Worm (Caenorhabditis elegans) whole organism, L2 larva: ENCODE data around the gene cyn-13.

Experiments used
- C34F6.9 ChIP-seq: fragments of 150-350 bp; optimal IDR thresholded peaks from 2 replicates; lab custom pipeline; 2014; ENCODE audit warnings: missing biosample characterization, missing genetic modification characterization
- F13H6.1 ChIP-seq: sonication (generic microtip); optimal IDR thresholded peaks from 2 replicates; lab custom pipeline; 2016; ENCODE audit warnings: missing genetic modification characterization, missing compliant biosample characterization
- R02D3.7 ChIP-seq: fragments of 150-350 bp; optimal IDR thresholded peaks from 2 replicates; lab custom pipeline; 2014; ENCODE audit warnings: missing biosample characterization, missing genetic modification characterization
- ZK546.5 ChIP-seq: sonication (generic microtip); optimal IDR thresholded peaks from 2 replicates; lab custom pipeline; 2017; ENCODE audit warnings: missing biosample characterization, missing genetic modification characterization
- ama-1 ChIP-seq: fragments of 150-350 bp; optimal IDR thresholded peaks from 2 replicates; lab custom pipeline; 2018; ENCODE audit warnings: inconsistent platforms
- blmp-1 ChIP-seq: sonication (generic microtip); optimal IDR thresholded peaks from 2 replicates; lab custom pipeline; 2017; ENCODE audit warnings: missing genetic modification characterization, mild to moderate bottlenecking, missing compliant biosample characterization, antibody characterized with exemption, moderate library complexity; ENCODE audit not compliant: insufficient read depth
- ceh-16 ChIP-seq: fragments of 150-350 bp; optimal IDR thresholded peaks from 2 replicates; lab custom pipeline; 2014; ENCODE audit warnings: missing biosample characterization, missing genetic modification characterization
- ceh-82 ChIP-seq: fragments of 150-350 bp; optimal IDR thresholded peaks from 2 replicates; lab custom pipeline; 2014; ENCODE audit warnings: missing biosample characterization, missing genetic modification characterization
- crh-2 ChIP-seq: sonication (generic microtip); optimal IDR thresholded peaks from 2 replicates; lab custom pipeline; 2017; ENCODE audit warnings: missing biosample characterization, missing genetic modification characterization
- dmd-4 ChIP-seq: sonication (generic microtip); optimal IDR thresholded peaks from 2 replicates; lab custom pipeline; 2017; ENCODE audit warnings: missing biosample characterization, missing genetic modification characterization
- egl-27 ChIP-seq: sonication (generic microtip); optimal IDR thresholded peaks from 3 replicates; lab custom pipeline; 2017; ENCODE audit warnings: missing biosample characterization, missing genetic modification reagents, missing genetic modification characterization
- elt-1 ChIP-seq: fragments of 150-350 bp; optimal IDR thresholded peaks from 2 replicates; lab custom pipeline; 2014; ENCODE audit warnings: missing biosample characterization, missing genetic modification characterization
- gmeb-1 ChIP-seq: fragments of 150-350 bp; optimal IDR thresholded peaks from 2 replicates; lab custom pipeline; 2014; ENCODE audit warnings: missing biosample characterization, missing genetic modification characterization
- lin-11 ChIP-seq: fragments of 150-350 bp; sonication (generic microtip); optimal IDR thresholded peaks from 2 replicates; lab custom pipeline; 2014; ENCODE audit warnings: missing biosample characterization, missing genetic modification characterization, inconsistent platforms, mixed read lengths
- lin-13 ChIP-seq: fragments of 150-350 bp; optimal IDR thresholded peaks from 2 replicates; lab custom pipeline; 2014; ENCODE audit warnings: missing biosample characterization, missing genetic modification reagents, missing genetic modification characterization
- lin-39 ChIP-seq: fragments of 150-350 bp; optimal IDR thresholded peaks from 2 replicates; lab custom pipeline; 2014; ENCODE audit warnings: missing biosample characterization, missing genetic modification reagents, missing genetic modification characterization
- lsy-2 ChIP-seq, 2 experiments: fragments of 150-350 bp in 1 of 2; sonication (generic microtip) in 1 of 2; optimal IDR thresholded peaks; 2 replicates each; lab custom pipeline; 2014 to 2017; ENCODE audit warnings: missing biosample characterization in 2 of 2, missing genetic modification characterization in 2 of 2
- mab-5 ChIP-seq: fragments of 150-350 bp; optimal IDR thresholded peaks from 2 replicates; lab custom pipeline; 2014; ENCODE audit warnings: missing biosample characterization, missing genetic modification characterization
- mbf-1 ChIP-seq: sonication (generic microtip); optimal IDR thresholded peaks from 2 replicates; lab custom pipeline; 2017; ENCODE audit warnings: missing biosample characterization, missing genetic modification characterization
- mdl-1 ChIP-seq, 2 experiments: fragments of 150-350 bp in 1 of 2; sonication (generic microtip) in 1 of 2; optimal IDR thresholded peaks; 2 replicates each; lab custom pipeline; 2017; ENCODE audit warnings: missing biosample characterization in 2 of 2, missing genetic modification characterization in 2 of 2
- nhr-129 ChIP-seq: fragments of 150-350 bp; optimal IDR thresholded peaks from 2 replicates; lab custom pipeline; 2014; ENCODE audit warnings: missing biosample characterization, missing genetic modification characterization
- nhr-21 ChIP-seq: fragments of 150-350 bp; optimal IDR thresholded peaks from 2 replicates; lab custom pipeline; 2014; ENCODE audit warnings: missing biosample characterization, missing genetic modification characterization
- nhr-23 ChIP-seq: fragments of 150-350 bp; optimal IDR thresholded peaks from 2 replicates; lab custom pipeline; 2014; ENCODE audit warnings: missing biosample characterization, missing genetic modification reagents, missing genetic modification characterization
- nhr-237 ChIP-seq: fragments of 150-350 bp; optimal IDR thresholded peaks from 2 replicates; lab custom pipeline; 2014; ENCODE audit warnings: missing biosample characterization, missing genetic modification characterization
- nhr-25 ChIP-seq: fragments of 150-350 bp; sonication (generic microtip); optimal IDR thresholded peaks from 3 replicates; lab custom pipeline; 2014; ENCODE audit warnings: missing biosample characterization, missing genetic modification characterization
- nhr-6 ChIP-seq: fragments of 150-350 bp; optimal IDR thresholded peaks from 2 replicates; lab custom pipeline; 2014; ENCODE audit warnings: missing biosample characterization, missing genetic modification characterization
- nhr-77 ChIP-seq: fragments of 150-350 bp; optimal IDR thresholded peaks from 2 replicates; lab custom pipeline; 2014; ENCODE audit warnings: missing biosample characterization, missing genetic modification characterization
- peb-1 ChIP-seq: fragments of 150-350 bp; optimal IDR thresholded peaks from 2 replicates; lab custom pipeline; 2014; ENCODE audit warnings: missing biosample characterization, missing genetic modification characterization
- sem-4 ChIP-seq: fragments of 150-350 bp; optimal IDR thresholded peaks from 2 replicates; lab custom pipeline; 2014; ENCODE audit warnings: missing biosample characterization, missing genetic modification reagents, missing genetic modification characterization
- skn-1 ChIP-seq: sonication (generic microtip); optimal IDR thresholded peaks from 2 replicates; lab custom pipeline; 2017; ENCODE audit warnings: missing biosample characterization, missing genetic modification characterization
- sma-3 ChIP-seq: sonication (generic microtip); optimal IDR thresholded peaks from 2 replicates; lab custom pipeline; 2016; ENCODE audit warnings: missing genetic modification reagents, missing genetic modification characterization, missing compliant biosample characterization
- snpc-4 ChIP-seq: fragments of 150-350 bp; optimal IDR thresholded peaks from 2 replicates; lab custom pipeline; 2014; ENCODE audit warnings: missing biosample characterization, missing genetic modification characterization
- unc-39 ChIP-seq: fragments of 150-350 bp; optimal IDR thresholded peaks from 2 replicates; lab custom pipeline; 2014; ENCODE audit warnings: missing biosample characterization, missing genetic modification characterization
- unc-55 ChIP-seq: fragments of 150-350 bp; sonication (generic microtip); optimal IDR thresholded peaks from 3 replicates; lab custom pipeline; 2014; ENCODE audit warnings: missing biosample characterization, missing genetic modification reagents, missing genetic modification characterization
- unc-62 ChIP-seq: fragments of 150-350 bp; optimal IDR thresholded peaks from 2 replicates; lab custom pipeline; 2014; ENCODE audit warnings: missing biosample characterization, missing genetic modification reagents, missing genetic modification characterization
- zag-1 ChIP-seq: fragments of 150-350 bp; optimal IDR thresholded peaks from 2 replicates; lab custom pipeline; 2014; ENCODE audit warnings: missing biosample characterization, missing genetic modification characterization
- ztf-11 ChIP-seq: sonication (generic microtip); optimal IDR thresholded peaks from 2 replicates; lab custom pipeline; 2017; ENCODE audit warnings: missing biosample characterization, missing genetic modification characterization
- ztf-4 ChIP-seq: fragments of 150-350 bp; optimal IDR thresholded peaks from 2 replicates; lab custom pipeline; 2014; ENCODE audit warnings: missing biosample characterization, missing genetic modification characterization

Gene cyn-13

ce11 chrIV:17108805-17109204 is 7.7 kb downstream of the cyn-13 start:
- TF ChIP-seq peb-1 (tag; lab: Kevin White, UChicago), result no peak
- TF ChIP-seq elt-1 (tag; lab: Kevin White, UChicago), result no peak
- no peak for TF ChIP-seq ztf-11 (tag; lab: Kevin White, UChicago)
- no peak for TF ChIP-seq C34F6.9 (tag; lab: Kevin White, UChicago)
- no peak for TF ChIP-seq blmp-1 (tag; lab: Kevin White, UChicago)
- TF ChIP-seq lsy-2 (tag; optimal IDR thresholded peaks at IDR 0.05; lab: Kevin White, UChicago), result no peak
- TF ChIP-seq lin-11 (tag; lab: Kevin White, UChicago), result no peak

DNA sequence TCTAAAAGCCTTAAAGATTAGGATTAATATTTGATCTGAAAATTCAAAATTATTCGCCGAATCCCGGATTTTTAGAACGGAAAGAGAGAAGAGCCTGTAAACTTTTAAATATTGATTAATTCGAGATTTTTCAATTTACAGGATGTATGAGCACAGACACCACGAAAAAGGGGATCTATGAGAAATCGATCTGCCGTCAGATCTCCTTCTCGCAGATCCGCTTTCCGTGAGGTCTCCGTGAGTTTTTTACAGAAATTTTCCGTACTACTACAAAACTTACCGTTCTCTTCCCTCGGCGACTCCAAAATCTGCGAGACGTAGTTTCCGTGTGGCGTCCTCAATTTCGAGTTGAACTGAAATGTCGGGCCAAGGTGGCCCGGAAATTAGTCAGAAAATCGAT is 8.3 kb downstream of the cyn-13 start:
- TF ChIP-seq nhr-129 (tag; lab: Kevin White, UChicago), result no peak
- no peak for TF ChIP-seq peb-1 (tag; lab: Kevin White, UChicago)
- no peak for TF ChIP-seq ztf-4 (tag; lab: Kevin White, UChicago)
- TF ChIP-seq gmeb-1 (tag; lab: Kevin White, UChicago), result no peak
- TF ChIP-seq zag-1 (tag; lab: Kevin White, UChicago), result no peak
- TF ChIP-seq lin-39 (tag; lab: Kevin White, UChicago), result no peak
- TF ChIP-seq sem-4 (tag; lab: Kevin White, UChicago), result no peak
- TF ChIP-seq nhr-25, result no peak
- no peak for TF ChIP-seq unc-62 (GFP tag; lab: Kevin White, UChicago)
- no peak for TF ChIP-seq nhr-23 (tag; lab: Kevin White, UChicago)
- TF ChIP-seq skn-1 (tag; lab: Kevin White, UChicago), result no peak
- no peak for TF ChIP-seq dmd-4 (tag; lab: Kevin White, UChicago)
- no peak for TF ChIP-seq egl-27
- no peak for TF ChIP-seq mab-5 (tag; lab: Kevin White, UChicago)
- TF ChIP-seq nhr-6 (tag; lab: Kevin White, UChicago), result no peak
- no peak for TF ChIP-seq lsy-2 (tag; optimal IDR thresholded peaks at IDR 0.05; lab: Kevin White, UChicago)
- TF ChIP-seq ceh-16 (tag; lab: Kevin White, UChicago), result no peak
- no peak for TF ChIP-seq F13H6.1 (tag; lab: Kevin White, UChicago)
- TF ChIP-seq C34F6.9 (tag; lab: Kevin White, UChicago), result no peak

DNA sequence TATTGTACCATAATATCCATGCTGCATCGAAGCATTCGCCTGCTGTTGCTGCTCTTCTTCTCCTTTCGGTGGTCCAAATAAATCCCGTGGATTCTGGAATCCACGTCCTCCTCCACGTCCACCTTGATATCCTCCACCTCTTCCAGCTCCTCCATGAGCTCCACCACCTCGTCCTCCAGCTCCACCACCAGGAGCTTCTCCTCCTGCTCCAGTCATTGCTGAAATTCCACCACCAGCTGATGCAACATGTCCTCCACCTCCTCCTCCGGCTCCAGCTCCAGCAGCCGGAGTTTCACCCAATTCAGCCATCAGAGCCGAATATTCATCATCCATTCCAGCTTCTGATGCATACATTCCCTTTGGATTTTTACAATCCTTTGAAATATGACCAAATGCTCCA is 10.9 kb downstream of the cyn-13 start:
- TF ChIP-seq R02D3.7 (no peak), snpc-4 (tag; lab: Kevin White, UChicago) (no peak), nhr-6 (tag; lab: Kevin White, UChicago) (no peak), F13H6.1 (tag; lab: Kevin White, UChicago) (no peak), blmp-1 (tag; lab: Kevin White, UChicago) (no peak), nhr-237 (tag; lab: Kevin White, UChicago) (no peak), lin-39 (tag; lab: Kevin White, UChicago) (no peak), crh-2 (tag; lab: Kevin White, UChicago) (no peak), ceh-82 (no peak), mdl-1 (tag; optimal IDR thresholded peaks at IDR 0.05; lab: Kevin White, UChicago) (no peak), unc-55 (no peak), ztf-4 (tag; lab: Kevin White, UChicago) (no peak), lin-13 (GFP tag; lab: Kevin White, UChicago) (no peak), nhr-21 (tag; lab: Kevin White, UChicago) (no peak), peb-1 (tag; lab: Kevin White, UChicago) (no peak), skn-1 (tag; lab: Kevin White, UChicago) (no peak), nhr-77 (tag; lab: Kevin White, UChicago) (no peak), sma-3 (GFP tag; lab: Kevin White, UChicago) (no peak), ceh-16 (tag; lab: Kevin White, UChicago) (no peak), mbf-1 (tag; lab: Kevin White, UChicago) (no peak)

- no peak for TF ChIP-seq R02D3.7
- TF ChIP-seq sem-4 (tag; lab: Kevin White, UChicago), result no peak
- TF ChIP-seq C34F6.9 (tag; lab: Kevin White, UChicago), result no peak
- no peak for TF ChIP-seq lin-39 (tag; lab: Kevin White, UChicago)
- TF ChIP-seq ceh-16 (tag; lab: Kevin White, UChicago), result no peak
- TF ChIP-seq ama-1 (lab: Kevin White, UChicago), result no peak
- TF ChIP-seq unc-39 (tag; lab: Kevin White, UChicago), result no peak
- no peak for TF ChIP-seq nhr-23 (tag; lab: Kevin White, UChicago)
- no peak for TF ChIP-seq sma-3 (GFP tag; lab: Kevin White, UChicago)
- TF ChIP-seq ZK546.5 (tag; lab: Kevin White, UChicago), result no peak
Measured at ce11 chrIV:17104157-17104872, 12.1 kb downstream of the cyn-13 start.
